Worm (Caenorhabditis elegans): ENCODE measurements around the gene set-2.

Gene set-2

ce11 chrIII:4962886-4963285 lies 32.9 kb upstream of the set-2 start, which contains the start of gene C27F2.9 (continued):
- TF ChIP-seq ceh-88 (GFP tag; IDR thresholded peaks at IDR 0.05) = peak; percentile 57; the same call in 1 of the 2 replicates
- TF ChIP-seq Y116A8C.19 (tag; optimal IDR thresholded peaks at IDR 0.05; ENCODE audit: borderline replicate concordance) = no peak
- TF ChIP-seq unc-130 (tag; optimal IDR thresholded peaks at IDR 0.05) = peak; percentile 81
- TF ChIP-seq nhr-77 (tag; optimal IDR thresholded peaks at IDR 0.05) = peak; percentile 72
- TF ChIP-seq dpl-1 (GFP tag; optimal IDR thresholded peaks at IDR 0.05) = peak; percentile 99 to 100 (median 99)
- TF ChIP-seq blmp-1 (tag; optimal IDR thresholded peaks at IDR 0.05) = peak; percentile 71
- TF ChIP-seq C34B4.2 (tag; optimal IDR thresholded peaks at IDR 0.05) = peak; percentile 36
- no peak for TF ChIP-seq hpl-2 (GFP tag; optimal IDR thresholded peaks at IDR 0.05)
- TF ChIP-seq elt-3 (tag; optimal IDR thresholded peaks at IDR 0.05) = peak in 4 of 6 experiments; percentile 3 to 87 (median 56)
- no peak for TF ChIP-seq sptf-1 (tag; optimal IDR thresholded peaks at IDR 0.05)
- TF ChIP-seq ces-1 (GFP tag; optimal IDR thresholded peaks at IDR 0.05) = no peak
- TF ChIP-seq nhr-12 (tag; optimal IDR thresholded peaks at IDR 0.05) = peak; percentile 21
- peak; percentile 91 for TF ChIP-seq isw-1 (GFP tag; IDR thresholded peaks at IDR 0.05)
- TF ChIP-seq zip-4 (GFP tag; optimal IDR thresholded peaks at IDR 0.05) = peak; percentile 72
- no peak for TF ChIP-seq pqm-1 (tag; optimal IDR thresholded peaks at IDR 0.05)
- peak; percentile 84 for TF ChIP-seq mab-9 (GFP tag; IDR thresholded peaks at IDR 0.05)
- TF ChIP-seq pax-3 (tag; optimal IDR thresholded peaks at IDR 0.05) = peak; percentile 78
- peak; percentile 94 for TF ChIP-seq dsc-1 (tag; optimal IDR thresholded peaks at IDR 0.05)
- TF ChIP-seq xbp-1 (tag; optimal IDR thresholded peaks at IDR 0.05) = peak; percentile 93
- TF ChIP-seq F16B12.6 (tag; optimal IDR thresholded peaks at IDR 0.05) = peak; percentile 75
- TF ChIP-seq lin-35 (GFP tag; optimal IDR thresholded peaks at IDR 0.05) = peak; percentile 99 to 100
- TF ChIP-seq snpc-4 (tag; optimal IDR thresholded peaks at IDR 0.05) = peak; percentile 73
- TF ChIP-seq nhr-84 (tag; optimal IDR thresholded peaks at IDR 0.05) = no peak
- TF ChIP-seq mdl-1 (tag; optimal IDR thresholded peaks at IDR 0.05) = peak in 1 of 2 experiments; percentile 71
- peak; percentile 63 for TF ChIP-seq ceh-90 (tag; optimal IDR thresholded peaks at IDR 0.05)
- peak; percentile 95 for TF ChIP-seq mep-1 (tag; optimal IDR thresholded peaks at IDR 0.05)
- TF ChIP-seq lir-3 (tag; optimal IDR thresholded peaks at IDR 0.05; ENCODE audit: poor library complexity) = peak; percentile 77
- peak; percentile 44 for TF ChIP-seq fkh-4 (tag; optimal IDR thresholded peaks at IDR 0.05; ENCODE audit: borderline replicate concordance)
- TF ChIP-seq skn-1 (tag; optimal IDR thresholded peaks at IDR 0.05) = peak; percentile 91
- TF ChIP-seq swsn-7 (tag; optimal IDR thresholded peaks at IDR 0.05) = peak; percentile 94
- no peak for TF ChIP-seq hlh-17 (GFP tag; optimal IDR thresholded peaks at IDR 0.05; ENCODE audit: borderline replicate concordance)
- peak; percentile 9 for TF ChIP-seq ama-1 (optimal IDR thresholded peaks at IDR 0.05)
- TF ChIP-seq lin-15B (tag; optimal IDR thresholded peaks at IDR 0.05) = peak; percentile 75
- peak; percentile 74 for TF ChIP-seq elt-2 (tag; optimal IDR thresholded peaks at IDR 0.05)
- peak; percentile 79 for TF ChIP-seq jun-1 (tag; optimal IDR thresholded peaks at IDR 0.05)
- TF ChIP-seq unc-86 (tag; optimal IDR thresholded peaks at IDR 0.05) = peak; percentile 89
- peak; percentile 94 for TF ChIP-seq snu-23 (GFP tag; optimal IDR thresholded peaks at IDR 0.05)
- peak; percentile 92 for TF ChIP-seq C16A3.4 (tag; optimal IDR thresholded peaks at IDR 0.05)

DNA sequence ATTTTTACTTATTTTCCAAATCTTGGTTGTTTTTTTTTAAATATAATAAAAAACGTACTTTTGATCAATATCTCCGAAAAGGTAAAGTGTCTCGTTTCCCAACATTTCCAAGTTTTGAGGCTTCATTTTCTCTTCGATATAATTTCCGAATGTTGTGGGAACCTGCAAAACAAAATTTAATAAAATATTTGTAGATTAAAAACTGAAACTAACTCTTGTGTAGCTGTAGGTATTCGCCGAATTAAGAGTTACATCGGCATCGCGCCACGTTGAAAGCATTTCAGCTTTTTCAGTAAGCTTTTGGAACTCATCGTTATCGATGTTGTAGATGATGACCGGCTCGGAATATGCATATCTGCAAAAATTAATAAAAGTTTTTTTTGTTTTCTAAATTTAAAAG lies 32.4 kb upstream of the set-2 start, which contains the start of gene vps-22:
Gene vps-22, minus strand, starts transcription at position 101 of the 400 bp plus-strand sequence.
- TF ChIP-seq fkh-8 (tag; optimal IDR thresholded peaks at IDR 0.05) = no peak
- no peak for TF ChIP-seq egl-13 (tag; optimal IDR thresholded peaks at IDR 0.05)
- no peak for TF ChIP-seq mdl-1 (tag; optimal IDR thresholded peaks at IDR 0.05)
- TF ChIP-seq fkh-10 (GFP tag; optimal IDR thresholded peaks at IDR 0.05) = no peak
- no peak for TF ChIP-seq elt-2 (tag; optimal IDR thresholded peaks at IDR 0.05)
- TF ChIP-seq swsn-7 (tag; optimal IDR thresholded peaks at IDR 0.05) = no peak
- TF ChIP-seq grh-1 (GFP tag; IDR thresholded peaks at IDR 0.05) = no peak
- no peak for TF ChIP-seq lin-15B (tag; optimal IDR thresholded peaks at IDR 0.05)

All from whole organism, L1 larva.